Worm (Caenorhabditis elegans): ENCODE results near the gene gex-2.
A peak's percentile ranks its signal among the peaks of the same experiment; 100 is the strongest.

The gex-2 gene

DNA sequence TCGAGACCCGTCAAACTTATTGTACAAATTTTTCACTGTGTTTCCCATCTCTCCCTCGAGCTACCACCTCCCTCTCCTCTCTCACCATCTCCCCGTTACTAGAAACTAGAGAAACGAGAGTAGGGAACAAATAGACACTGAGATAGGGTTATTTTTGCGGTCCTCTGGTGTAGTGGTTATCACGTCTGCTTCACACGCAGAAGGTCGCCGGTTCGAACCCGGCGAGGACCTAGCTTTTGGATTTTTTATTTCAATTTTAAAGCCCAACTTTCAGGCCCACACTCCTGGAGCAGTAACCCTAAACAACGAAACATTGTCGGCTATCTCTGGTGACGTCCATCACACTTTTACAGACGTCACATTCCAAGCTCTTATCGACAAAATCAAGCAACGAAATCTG, 47.8 kb downstream of the gex-2 start (continued):
- TF ChIP-seq lin-13 (GFP tag; optimal IDR thresholded peaks at IDR 0.05) (peak; percentile 55), nhr-12 (tag; optimal IDR thresholded peaks at IDR 0.05) (no peak), sma-9 (GFP tag; optimal IDR thresholded peaks at IDR 0.05) (no peak), sma-9 (tag; optimal IDR thresholded peaks at IDR 0.05) (no peak), fos-1 (tag; optimal IDR thresholded peaks at IDR 0.05) (peak; percentile 49), F13H6.1 (tag; optimal IDR thresholded peaks at IDR 0.05) (no peak), nhr-6 (tag; optimal IDR thresholded peaks at IDR 0.05) (no peak), gmeb-1 (tag; optimal IDR thresholded peaks at IDR 0.05) (peak; percentile 61), snpc-4 (tag; optimal IDR thresholded peaks at IDR 0.05) (peak; percentile 3), peb-1 (tag; optimal IDR thresholded peaks at IDR 0.05) (no peak), dmd-4 (tag; optimal IDR thresholded peaks at IDR 0.05) (no peak), ztf-4 (tag; optimal IDR thresholded peaks at IDR 0.05) (no peak), alr-1 (tag; optimal IDR thresholded peaks at IDR 0.05) (no peak), elt-1 (tag; optimal IDR thresholded peaks at IDR 0.05) (no peak), nhr-21 (tag; optimal IDR thresholded peaks at IDR 0.05) (peak; percentile 47), elt-3 (tag; optimal IDR thresholded peaks at IDR 0.05) (no peak)

DNA sequence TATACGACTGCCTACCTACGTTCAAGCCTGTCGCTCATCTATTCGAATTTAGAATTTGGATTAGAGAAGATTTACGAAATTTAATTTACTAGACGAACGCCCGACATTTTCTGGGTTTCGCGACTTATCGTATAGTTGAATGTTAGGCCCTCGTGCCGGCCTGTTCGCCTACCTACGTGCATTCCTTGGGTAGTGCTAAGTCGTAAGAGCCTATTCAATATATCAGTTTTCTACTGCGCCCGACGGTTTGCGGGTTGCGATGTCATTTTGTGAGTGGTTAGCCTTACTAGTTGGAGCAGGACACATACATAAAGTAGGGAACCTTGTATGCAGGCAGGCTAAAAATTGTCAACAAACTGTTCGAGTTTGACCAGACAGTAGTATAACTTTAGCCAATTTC, 50.4 kb downstream of the gex-2 start:
- TF ChIP-seq lin-39 (tag; optimal IDR thresholded peaks at IDR 0.05) = no peak
- no peak for TF ChIP-seq ceh-16 (tag; optimal IDR thresholded peaks at IDR 0.05)
- TF ChIP-seq blmp-1 (tag; optimal IDR thresholded peaks at IDR 0.05; ENCODE audit: insufficient read depth) = no peak
- no peak for TF ChIP-seq gmeb-1 (tag; optimal IDR thresholded peaks at IDR 0.05)
- TF ChIP-seq unc-62 (GFP tag; optimal IDR thresholded peaks at IDR 0.05) = no peak
- no peak for TF ChIP-seq snpc-4 (tag; optimal IDR thresholded peaks at IDR 0.05)
- no peak for TF ChIP-seq mdl-1 (tag; optimal IDR thresholded peaks at IDR 0.05)
- TF ChIP-seq aly-2 (tag; optimal IDR thresholded peaks at IDR 0.05) = no peak
- TF ChIP-seq mab-5 (tag; optimal IDR thresholded peaks at IDR 0.05) = no peak
- no peak for TF ChIP-seq nhr-12 (tag; optimal IDR thresholded peaks at IDR 0.05)
- TF ChIP-seq nhr-129 (tag; optimal IDR thresholded peaks at IDR 0.05) = no peak
- TF ChIP-seq crh-2 (tag; optimal IDR thresholded peaks at IDR 0.05) = no peak
- TF ChIP-seq nhr-25 (tag; optimal IDR thresholded peaks at IDR 0.05) = no peak
- no peak for TF ChIP-seq ztf-4 (tag; optimal IDR thresholded peaks at IDR 0.05)

DNA sequence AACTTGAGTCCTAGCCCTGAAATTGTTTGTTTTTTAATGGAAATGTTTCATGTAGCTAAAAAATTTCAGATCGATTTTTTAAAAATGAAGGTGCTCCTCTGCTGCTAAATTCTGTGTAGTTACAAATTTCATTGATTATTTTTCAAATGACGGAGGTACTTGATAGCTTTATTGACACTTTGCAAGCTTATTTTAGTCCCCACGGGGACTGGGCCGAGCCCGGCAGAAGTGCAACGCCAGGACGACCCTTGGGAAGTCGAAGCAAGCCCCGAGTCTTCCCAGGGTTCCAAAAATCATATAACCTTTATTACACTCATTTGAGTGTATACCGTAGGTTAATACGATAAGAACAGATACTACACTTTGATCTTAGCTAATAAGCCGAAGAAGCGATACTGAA, 51.3 kb downstream of the gex-2 start:
- TF ChIP-seq ztf-4 (tag; optimal IDR thresholded peaks at IDR 0.05) = no peak
- no peak for TF ChIP-seq F13H6.1 (tag; optimal IDR thresholded peaks at IDR 0.05)

DNA sequence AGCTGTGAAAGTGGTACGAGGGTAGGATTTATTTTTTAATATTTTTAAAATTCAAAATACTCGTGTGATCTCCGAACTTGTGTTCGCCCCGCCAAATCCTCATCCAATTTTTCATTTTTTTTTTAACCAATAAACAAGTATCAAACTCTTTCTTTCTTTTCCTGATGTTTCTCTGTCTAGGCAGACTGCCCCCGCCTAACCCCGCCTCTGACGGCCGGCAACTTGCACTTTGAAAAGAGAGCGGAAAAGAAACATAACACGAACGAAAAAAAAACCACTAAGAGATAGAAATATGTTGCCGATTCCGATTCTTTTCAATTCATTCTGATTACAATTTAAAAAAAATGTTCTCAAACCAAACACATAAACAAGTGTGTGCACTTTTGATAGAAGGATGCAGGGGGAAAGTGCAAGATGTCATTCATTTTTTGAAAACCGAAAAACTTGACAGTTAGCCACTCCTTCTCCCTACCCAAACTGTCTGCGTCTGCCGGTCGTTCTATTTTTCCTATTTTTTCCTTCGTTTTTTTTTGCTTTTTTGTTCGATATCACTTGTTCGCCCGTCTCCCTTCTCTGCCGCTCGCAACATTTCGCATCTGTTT, 53.5 kb downstream of the gex-2 start:
- TF ChIP-seq mbf-1 (tag; optimal IDR thresholded peaks at IDR 0.05) = no peak
- TF ChIP-seq sem-4 (tag; optimal IDR thresholded peaks at IDR 0.05) = no peak
- no peak for TF ChIP-seq nhr-129 (tag; optimal IDR thresholded peaks at IDR 0.05)
- TF ChIP-seq elt-3 (tag; optimal IDR thresholded peaks at IDR 0.05) = no peak
- TF ChIP-seq dmd-4 (tag; optimal IDR thresholded peaks at IDR 0.05) = no peak
- TF ChIP-seq F13H6.1 (tag; optimal IDR thresholded peaks at IDR 0.05) = no peak
- TF ChIP-seq sma-3 (GFP tag; optimal IDR thresholded peaks at IDR 0.05) = no peak
- no peak for TF ChIP-seq C34F6.9 (tag; optimal IDR thresholded peaks at IDR 0.05)
- no peak for TF ChIP-seq snpc-4 (tag; optimal IDR thresholded peaks at IDR 0.05)
- TF ChIP-seq unc-62 (GFP tag; optimal IDR thresholded peaks at IDR 0.05) = no peak
- TF ChIP-seq gmeb-1 (tag; optimal IDR thresholded peaks at IDR 0.05) = no peak
- no peak for TF ChIP-seq lsy-2 (tag; optimal IDR thresholded peaks at IDR 0.05)
- no peak for TF ChIP-seq nhr-12 (tag; optimal IDR thresholded peaks at IDR 0.05)

DNA sequence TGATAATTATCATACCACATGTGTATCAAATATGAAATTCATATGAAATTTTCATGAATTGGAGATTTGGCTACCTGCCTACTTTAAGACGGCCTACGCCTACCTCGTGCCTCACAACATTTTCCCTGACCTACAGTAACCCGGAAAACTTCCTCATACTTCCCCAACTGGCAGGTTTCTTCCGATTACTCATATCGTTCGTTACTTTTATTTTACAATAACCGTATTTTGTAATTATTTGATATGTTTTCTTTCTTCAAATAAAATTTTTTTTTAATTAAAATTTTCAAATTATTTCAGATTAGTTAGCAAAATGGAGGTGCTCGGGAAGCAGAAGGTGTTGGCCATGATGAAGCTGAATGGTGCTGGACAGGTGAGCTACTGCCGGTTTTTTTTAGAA, 54.7 kb downstream of the gex-2 start, which contains the start of gene nhr-76:
Gene nhr-76 (plus strand): TSS at position 301 of the 400 bp plus-strand sequence.
- TF ChIP-seq fos-1 (tag; optimal IDR thresholded peaks at IDR 0.05) (no peak), peb-1 (tag; optimal IDR thresholded peaks at IDR 0.05) (no peak), elt-3 (tag; optimal IDR thresholded peaks at IDR 0.05) (no peak), C34F6.9 (tag; optimal IDR thresholded peaks at IDR 0.05) (no peak), lin-39 (tag; optimal IDR thresholded peaks at IDR 0.05) (no peak), skn-1 (tag; optimal IDR thresholded peaks at IDR 0.05) (no peak), sma-9 (GFP tag; optimal IDR thresholded peaks at IDR 0.05) (no peak), sma-9 (tag; optimal IDR thresholded peaks at IDR 0.05) (no peak), ama-1 (optimal IDR thresholded peaks at IDR 0.05) (no peak), zag-1 (tag; optimal IDR thresholded peaks at IDR 0.05) (no peak)
